Fruit fly (Drosophila melanogaster): ENCODE measurements around the gene beat-Vc.

The beat-Vc gene

dm6 chr3R:12783152-12783551 is at the start of gene beat-Vc:
beat-Vc (minus strand) TSS chr3R:12783216.
- no peak for TF ChIP-seq CG8478 (optimal IDR thresholded peaks at IDR 0.05)
- TF ChIP-seq CTCF (optimal IDR thresholded peaks at IDR 0.05), result no peak

- TF ChIP-seq CTCF (optimal IDR thresholded peaks at IDR 0.05) (no peak), CG8478 (optimal IDR thresholded peaks at IDR 0.05) (no peak)
Measured at dm6 chr3R:12827837-12828236, 44.8 kb upstream of the beat-Vc start.

- TF ChIP-seq CG8478 (optimal IDR thresholded peaks at IDR 0.05) (no peak), CTCF (optimal IDR thresholded peaks at IDR 0.05) (no peak)
Measured at dm6 chr3R:12816979-12817594, 34.1 kb upstream of the beat-Vc start, which contains the start of gene CG31345. CG31345 (minus strand) TSS chr3R:12817029.

- TF ChIP-seq CG8478 (optimal IDR thresholded peaks at IDR 0.05), result no peak
- peak; percentile 43 to 57 for TF ChIP-seq CTCF (optimal IDR thresholded peaks at IDR 0.05)
Measured at dm6 chr3R:12803288-12803687, 20.3 kb upstream of the beat-Vc start.

- TF ChIP-seq CTCF (optimal IDR thresholded peaks at IDR 0.05) (no peak), CG8478 (optimal IDR thresholded peaks at IDR 0.05) (no peak)
Measured at dm6 chr3R:12751027-12751426, 32.0 kb downstream of the beat-Vc start.

- TF ChIP-seq CTCF (optimal IDR thresholded peaks at IDR 0.05) (no peak), CG8478 (optimal IDR thresholded peaks at IDR 0.05) (no peak)
Measured at dm6 chr3R:12743580-12743979, 39.4 kb downstream of the beat-Vc start, which contains the start of gene Ugt37A3. Ugt37A3 (minus strand) TSS chr3R:12743680.

dm6 chr3R:12739247-12739646 is 43.8 kb downstream of the beat-Vc start, which contains the start of gene Ugt37A2:
Ugt37A2 (plus strand) TSS chr3R:12739642.
- TF ChIP-seq CTCF (optimal IDR thresholded peaks at IDR 0.05), result no peak
- TF ChIP-seq CG8478 (optimal IDR thresholded peaks at IDR 0.05), result no peak

dm6 chr3R:12727944-12728649 is 54.9 kb downstream of the beat-Vc start:
- no peak for TF ChIP-seq CG8478 (optimal IDR thresholded peaks at IDR 0.05)
- no peak for TF ChIP-seq CTCF (optimal IDR thresholded peaks at IDR 0.05)

- TF ChIP-seq CG8478 (optimal IDR thresholded peaks at IDR 0.05) (no peak), CTCF (optimal IDR thresholded peaks at IDR 0.05) (peak; percentile 6 to 71)
Measured at dm6 chr3R:12723759-12724158, 59.3 kb downstream of the beat-Vc start.

- TF ChIP-seq CTCF (optimal IDR thresholded peaks at IDR 0.05) (no peak), CG8478 (optimal IDR thresholded peaks at IDR 0.05) (no peak)
Measured at dm6 chr3R:12722392-12722914, 60.6 kb downstream of the beat-Vc start, which contains the start of gene Men. Men (minus strand) TSS chr3R:12722442.

dm6 chr3R:12720344-12721200 is 62.4 kb downstream of the beat-Vc start:
- no peak for TF ChIP-seq CTCF (optimal IDR thresholded peaks at IDR 0.05)
- no peak for TF ChIP-seq CG8478 (optimal IDR thresholded peaks at IDR 0.05)

dm6 chr3R:12719627-12720343 is 63.2 kb downstream of the beat-Vc start:
- no peak for TF ChIP-seq CTCF (optimal IDR thresholded peaks at IDR 0.05)
- no peak for TF ChIP-seq CG8478 (optimal IDR thresholded peaks at IDR 0.05)

- TF ChIP-seq CG8478 (optimal IDR thresholded peaks at IDR 0.05) (no peak), CTCF (optimal IDR thresholded peaks at IDR 0.05) (no peak)
Measured at dm6 chr3R:12718536-12719033, 64.4 kb downstream of the beat-Vc start.

Data from S2 (cell line).